Fruit fly (Drosophila melanogaster) whole organism, adult: ENCODE measurements around the gene mio.

Experiments used
- CG11617 ChIP-seq: fragments of 200-800 bp; sonication (Bioruptor generic); optimal IDR thresholded peaks from 2 replicates; lab custom pipeline; 2017; ENCODE audit warnings: mild to moderate bottlenecking, missing biosample characterization, missing genetic modification reagents, missing genetic modification characterization
- CG12768 ChIP-seq: fragments of 200-800 bp; sonication (Bioruptor generic); optimal IDR thresholded peaks from 2 replicates; lab custom pipeline; 2017; ENCODE audit warnings: missing biosample characterization, missing genetic modification characterization, mild to moderate bottlenecking, moderate library complexity, missing genetic modification reagents
- CG14711 ChIP-seq: fragments of 200-800 bp; sonication (Bioruptor generic); optimal IDR thresholded peaks from 2 replicates; lab custom pipeline; 2018; ENCODE audit warnings: missing biosample characterization, mild to moderate bottlenecking, missing genetic modification characterization, moderate library complexity
- CG1620 ChIP-seq: fragments of 200-800 bp; sonication (Bioruptor generic); optimal IDR thresholded peaks from 2 replicates; lab custom pipeline; 2016; ENCODE audit warnings: missing biosample characterization, missing genetic modification characterization
- CG33017 ChIP-seq: fragments of 200-800 bp; sonication (Bioruptor generic); optimal IDR thresholded peaks from 2 replicates; lab custom pipeline; 2018; ENCODE audit warnings: missing biosample characterization, mild to moderate bottlenecking, missing genetic modification characterization, moderate library complexity
- CG5204 ChIP-seq: fragments of 200-800 bp; sonication (Bioruptor generic); optimal IDR thresholded peaks from 2 replicates; lab custom pipeline; 2016; ENCODE audit warnings: missing biosample characterization, missing genetic modification characterization
- CG7045 ChIP-seq: fragments of 200-800 bp; sonication (Bioruptor generic); optimal IDR thresholded peaks from 2 replicates; lab custom pipeline; 2017; ENCODE audit warnings: missing biosample characterization, mild to moderate bottlenecking, missing genetic modification characterization
- CG7101 ChIP-seq: fragments of 200-800 bp; sonication (Bioruptor generic); optimal IDR thresholded peaks from 2 replicates; lab custom pipeline; 2018; ENCODE audit warnings: missing biosample characterization, mild to moderate bottlenecking, missing genetic modification characterization, moderate library complexity
- Clk ChIP-seq: fragments of 200-800 bp; sonication (Bioruptor generic); optimal IDR thresholded peaks from 2 replicates; lab custom pipeline; 2017; ENCODE audit warnings: missing biosample characterization, missing genetic modification characterization
- Crg-1 ChIP-seq: fragments of 200-800 bp; sonication (Bioruptor generic); optimal IDR thresholded peaks from 2 replicates; lab custom pipeline; 2016; ENCODE audit warnings: missing biosample characterization, missing genetic modification characterization
- Hr96 ChIP-seq: fragments of 200-800 bp; sonication (Bioruptor generic); optimal IDR thresholded peaks from 2 replicates; lab custom pipeline; 2016; ENCODE audit warnings: missing biosample characterization, missing genetic modification characterization
- Mnt ChIP-seq: fragments of 200-800 bp; sonication (Bioruptor generic); optimal IDR thresholded peaks from 2 replicates; lab custom pipeline; 2016; ENCODE audit warnings: missing biosample characterization, mild to moderate bottlenecking, missing genetic modification characterization
- bab1 ChIP-seq: fragments of 200-800 bp; sonication (Bioruptor generic); optimal IDR thresholded peaks from 3 replicates; lab custom pipeline; 2019; ENCODE audit warnings: missing biosample characterization, mild to moderate bottlenecking, missing genetic modification characterization, moderate library complexity
- cic ChIP-seq: fragments of 200-800 bp; sonication (Bioruptor generic); optimal IDR thresholded peaks from 2 replicates; lab custom pipeline; 2017; ENCODE audit warnings: missing biosample characterization, mild to moderate bottlenecking, missing genetic modification characterization, moderate library complexity
- cnc ChIP-seq, 2 experiments: fragments of >200 bp; optimal IDR thresholded peaks; 2 replicates each; lab custom pipeline; 2017
- kay ChIP-seq: fragments of 200-800 bp; sonication (Bioruptor generic); peaks from one replicate; lab custom pipeline; 2016; ENCODE audit warnings: missing biosample characterization, missing genetic modification characterization, borderline replicate concordance
- ovo ChIP-seq: fragments of 200-800 bp; sonication (Bioruptor generic); optimal IDR thresholded peaks from 2 replicates; lab custom pipeline; 2016; ENCODE audit warnings: missing biosample characterization, missing genetic modification characterization
- pad ChIP-seq: fragments of 200-800 bp; sonication (Bioruptor generic); optimal IDR thresholded peaks from 3 replicates; lab custom pipeline; 2017; ENCODE audit warnings: missing biosample characterization, missing genetic modification characterization, mild to moderate bottlenecking, moderate library complexity, missing genetic modification reagents
- tj ChIP-seq: fragments of 200-800 bp; sonication (Bioruptor generic); optimal IDR thresholded peaks from 3 replicates; lab custom pipeline; 2017; ENCODE audit warnings: missing biosample characterization, mild to moderate bottlenecking, missing genetic modification characterization, moderate library complexity
- toe ChIP-seq: fragments of 200-800 bp; sonication (Bioruptor generic); optimal IDR thresholded peaks from 2 replicates; lab custom pipeline; 2016; ENCODE audit warnings: missing biosample characterization, missing genetic modification characterization

The mio gene

dm6 chr2L:2173191-2173590 is 43.9 kb upstream of the mio start:
- TF ChIP-seq bab1 (GFP tag; lab: Kevin White, UChicago) = no peak

dm6 chr2L:2173604-2174003 is 43.5 kb upstream of the mio start:
- TF ChIP-seq tj (no peak), Clk (GFP tag; lab: Kevin White, UChicago) (no peak), Hr96 (GFP tag; lab: Kevin White, UChicago) (no peak), toe (GFP tag; lab: Kevin White, UChicago) (no peak), CG12768 (GFP tag; lab: Kevin White, UChicago) (no peak), cnc (optimal IDR thresholded peaks at IDR 0.05; lab: Kevin White, UChicago) (no peak), CG5204 (GFP tag; lab: Kevin White, UChicago) (no peak), ovo (no peak), kay (GFP tag; lab: Kevin White, UChicago) (no peak), CG11617 (GFP tag; lab: Kevin White, UChicago) (no peak), cic (no peak), CG7045 (no peak), CG1620 (GFP tag; lab: Kevin White, UChicago) (no peak)

- TF ChIP-seq ovo (peak; percentile 30), CG33017 (peak; percentile 46), kay (GFP tag; lab: Kevin White, UChicago) (peak; percentile 97), cic (peak; percentile 62), Crg-1 (GFP tag; lab: Kevin White, UChicago) (no peak), cnc (optimal IDR thresholded peaks at IDR 0.05; lab: Kevin White, UChicago) (no peak), CG1620 (GFP tag; lab: Kevin White, UChicago) (no peak), CG12768 (GFP tag; lab: Kevin White, UChicago) (peak; percentile 17), CG7101 (no peak), CG7045 (no peak), tj (peak; percentile 99), CG14711 (peak; percentile 11), Clk (GFP tag; lab: Kevin White, UChicago) (no peak), bab1 (GFP tag; lab: Kevin White, UChicago) (no peak), Mnt (peak; percentile 89), CG5204 (GFP tag; lab: Kevin White, UChicago) (no peak), toe (GFP tag; lab: Kevin White, UChicago) (no peak), pad (GFP tag; lab: Kevin White, UChicago) (peak; percentile 55), CG11617 (GFP tag; lab: Kevin White, UChicago) (no peak), Hr96 (GFP tag; lab: Kevin White, UChicago) (no peak)
Observed at dm6 chr2L:2175090-2175830, 41.8 kb upstream of the mio start.

DNA sequence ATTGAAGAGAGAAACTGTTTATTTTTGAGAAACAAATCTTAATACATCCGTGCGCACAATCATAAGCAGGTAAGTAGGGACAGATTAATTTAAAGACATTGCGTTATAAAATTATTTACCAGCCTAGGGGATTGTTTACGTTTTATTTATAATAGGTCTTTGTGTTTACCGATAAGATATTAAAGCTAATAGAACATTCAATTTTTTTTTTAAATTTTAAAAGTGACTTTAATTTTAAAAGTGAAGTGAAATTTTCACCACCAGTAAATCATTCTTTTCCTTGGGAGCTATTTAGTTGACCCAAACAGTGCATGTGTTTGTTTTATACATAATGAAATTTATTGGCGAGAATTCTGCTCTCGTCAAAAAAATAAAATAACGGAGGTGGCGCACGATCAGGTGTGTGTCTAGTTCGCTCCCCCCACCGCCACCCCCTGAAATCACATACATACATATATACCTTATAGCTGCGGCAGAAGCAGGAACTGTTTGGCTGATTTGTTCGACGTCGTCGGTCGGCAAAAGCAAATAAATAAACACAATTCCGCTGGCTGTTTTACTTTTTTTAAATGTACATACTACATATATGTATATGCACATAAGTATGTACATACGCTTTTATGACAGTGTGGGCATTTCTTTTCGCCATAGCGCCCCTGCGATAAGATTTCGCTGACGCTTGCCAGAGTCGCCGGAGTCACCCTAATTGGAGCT is 41.0 kb upstream of the mio start:
- TF ChIP-seq Mnt (peak; percentile 19), CG11617 (GFP tag; lab: Kevin White, UChicago) (peak; percentile 68), CG12768 (GFP tag; lab: Kevin White, UChicago) (peak; percentile 57), Clk (GFP tag; lab: Kevin White, UChicago) (no peak), pad (GFP tag; lab: Kevin White, UChicago) (peak; percentile 21), CG7045 (peak; percentile 61), Crg-1 (GFP tag; lab: Kevin White, UChicago) (no peak), cnc (optimal IDR thresholded peaks at IDR 0.05; lab: Kevin White, UChicago) (no peak), tj (peak; percentile 98), cic (peak; percentile 21), kay (GFP tag; lab: Kevin White, UChicago) (peak; percentile 27), Hr96 (GFP tag; lab: Kevin White, UChicago) (peak; percentile 74), CG5204 (GFP tag; lab: Kevin White, UChicago) (peak; percentile 68), bab1 (GFP tag; lab: Kevin White, UChicago) (peak; percentile 74), CG7101 (peak; percentile 83), CG33017 (peak; percentile 88), toe (GFP tag; lab: Kevin White, UChicago) (peak; percentile 42), CG1620 (GFP tag; lab: Kevin White, UChicago) (no peak), ovo (peak; percentile 58), CG14711 (peak; percentile 72)

DNA sequence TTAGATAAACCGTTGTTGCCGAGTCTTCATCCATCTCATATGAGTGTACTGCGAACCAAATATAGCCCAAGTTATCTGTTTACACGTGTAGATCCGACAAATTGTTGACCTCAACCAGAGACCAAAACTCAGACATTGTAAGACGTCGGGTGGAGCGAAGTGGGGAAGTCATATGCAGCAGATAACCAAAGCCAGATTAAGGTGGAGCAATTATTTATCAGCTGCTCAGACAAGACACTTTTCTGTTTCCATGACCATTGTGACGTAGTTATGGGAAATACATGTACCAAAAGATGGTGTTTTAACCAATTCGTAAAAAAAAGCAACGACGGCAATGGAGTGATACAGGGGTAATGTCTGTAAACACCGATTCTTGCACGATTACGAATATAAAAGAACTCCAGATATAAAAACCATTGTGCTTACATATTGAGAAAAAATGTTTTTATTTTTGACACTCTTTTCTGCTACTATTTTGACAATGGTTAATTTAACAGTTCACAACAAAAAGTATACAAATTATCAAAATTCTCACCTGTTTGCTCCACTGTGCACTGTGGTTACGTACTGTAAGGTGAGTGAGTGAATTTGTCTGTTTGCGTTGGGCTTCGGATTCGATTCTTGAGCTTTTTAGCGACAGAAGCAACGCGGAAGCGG is 39.6 kb upstream of the mio start:
- TF ChIP-seq CG12768 (GFP tag; lab: Kevin White, UChicago) = no peak
- peak; percentile 71 for TF ChIP-seq kay (GFP tag; lab: Kevin White, UChicago)
- TF ChIP-seq Crg-1 (GFP tag; lab: Kevin White, UChicago) = no peak
- peak; percentile 33 for TF ChIP-seq CG14711
- no peak for TF ChIP-seq CG11617 (GFP tag; lab: Kevin White, UChicago)
- no peak for TF ChIP-seq cnc (optimal IDR thresholded peaks at IDR 0.05; lab: Kevin White, UChicago)
- TF ChIP-seq CG33017 = no peak
- TF ChIP-seq CG5204 (GFP tag; lab: Kevin White, UChicago) = peak; percentile 27
- no peak for TF ChIP-seq tj
